Fruit fly (Drosophila melanogaster): ENCODE results near the gene Or82a.

DNA sequence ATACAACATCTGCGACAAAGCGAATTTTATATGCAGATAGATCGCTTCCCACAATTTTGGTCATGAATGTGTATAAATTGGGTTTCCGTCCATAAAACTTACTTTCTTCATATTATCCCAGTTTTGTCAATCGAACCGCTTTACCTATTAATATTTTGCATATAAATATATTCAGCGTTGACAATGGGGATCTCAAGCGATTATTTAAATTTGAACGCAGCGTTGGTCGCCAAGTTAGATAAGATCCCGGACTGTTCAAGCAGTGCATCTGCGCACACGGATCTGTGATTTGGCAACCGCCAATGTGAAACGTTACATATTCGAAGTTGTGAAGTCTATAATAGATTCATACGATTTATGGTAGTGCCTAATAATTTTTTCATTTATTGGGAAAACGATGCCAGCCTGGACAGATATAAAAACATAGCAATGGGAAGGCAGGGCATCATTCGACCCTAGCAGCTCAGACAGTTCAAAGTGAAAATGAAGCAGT lies 10.1 kb upstream of the Or82a start, which contains the start of gene TwdlF:
- TF ChIP-seq salr (GFP tag; optimal IDR thresholded peaks at IDR 0.05) (no peak), CG6163 (GFP tag; IDR thresholded peaks at IDR 0.05) (no peak), CG6854 (GFP tag; optimal IDR thresholded peaks at IDR 0.05) (no peak), CG9139 (GFP tag; optimal IDR thresholded peaks at IDR 0.05) (no peak), Blimp-1 (GFP tag; optimal IDR thresholded peaks at IDR 0.05) (no peak), fd85E (GFP tag; optimal IDR thresholded peaks at IDR 0.05) (no peak), Lpt (GFP tag; optimal IDR thresholded peaks at IDR 0.05) (no peak), Eip75B (GFP tag; optimal IDR thresholded peaks at IDR 0.05) (no peak), CG10631 (GFP tag; optimal IDR thresholded peaks at IDR 0.05) (no peak), net (GFP tag; optimal IDR thresholded peaks at IDR 0.05) (no peak), Sox15 (GFP tag; optimal IDR thresholded peaks at IDR 0.05) (no peak)

Data from whole organism, prepupa.